Worm (Caenorhabditis elegans) whole organism, L4/young adult: ENCODE data around the gene T09A5.4.

Experiments used
- W03F9.2 ChIP-seq: fragments of 150-350 bp; optimal IDR thresholded peaks from 2 replicates; lab custom pipeline; 2014; ENCODE audit warnings: missing biosample characterization, missing genetic modification characterization
- dao-5 ChIP-seq: sonication (generic microtip); optimal IDR thresholded peaks from 2 replicates; lab custom pipeline; 2016; ENCODE audit warnings: missing genotype, missing genetic modification characterization, moderate library complexity, missing compliant biosample characterization

DNA sequence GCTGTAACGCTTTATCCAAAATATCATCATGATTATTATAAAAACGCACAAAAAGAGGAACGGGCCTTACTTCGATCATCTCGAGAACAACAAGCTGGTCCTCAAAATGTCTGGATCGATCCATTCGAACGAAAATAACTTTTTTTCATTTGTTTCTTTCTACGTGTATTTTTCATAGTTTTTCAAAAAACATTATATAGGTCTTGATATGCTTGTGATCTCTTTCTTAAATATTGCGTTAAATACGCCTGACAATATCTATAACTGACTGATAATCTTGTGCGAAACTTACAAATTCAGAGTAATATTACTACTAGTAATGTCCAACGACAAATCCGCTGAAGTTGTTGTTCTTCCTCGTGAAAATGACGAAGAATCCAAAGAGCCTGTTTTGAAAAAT lies 12.1 kb downstream of the T09A5.4 start, which contains the start of gene sds-22:
- no peak for TF ChIP-seq dao-5 (tag; lab: Kevin White, UChicago)
- no peak for TF ChIP-seq W03F9.2 (tag; lab: Kevin White, UChicago)
